Worm (Caenorhabditis elegans) whole organism, L4 larva: Measurements from ENCODE around the gene ddx-35.

Experiments
- arid-1 ChIP-seq: fragments of 200-800 bp; sonication (Bioruptor generic); conservative IDR thresholded peaks from 2 replicates; pipeline ENCODE4 v1.3.6; 2022; ENCODE audit warnings: missing genetic modification reagents, missing genetic modification characterization, missing compliant biosample characterization
- nhr-48 ChIP-seq: sonication (generic microtip); optimal IDR thresholded peaks from 2 replicates; lab custom pipeline; 2016; ENCODE audit warnings: mild to moderate bottlenecking, missing genetic modification characterization, missing compliant biosample characterization
- zag-1 ChIP-seq: fragments of 150-350 bp; optimal IDR thresholded peaks from 2 replicates; lab custom pipeline; 2014; ENCODE audit warnings: missing biosample characterization, missing genetic modification characterization

- TF ChIP-seq arid-1 (GFP tag; lab: Robert Waterston, UW) (no peak), nhr-48 (tag; lab: Kevin White, UChicago) (no peak), zag-1 (no peak)
Observed at ce11 chrIII:1534431-1534830, 19.8 kb downstream of the ddx-35 start.
